Worm (Caenorhabditis elegans): Measurements from ENCODE around the gene clec-6.

ce11 chrIII:4863127-4863526, 24.1 kb downstream of the clec-6 start, which contains the start of gene coq-8:
- TF ChIP-seq ceh-9 (tag; optimal IDR thresholded peaks at IDR 0.05) = no peak
- no peak for TF ChIP-seq lsy-12 (tag; optimal IDR thresholded peaks at IDR 0.05)
- no peak for TF ChIP-seq unc-62 (GFP tag; optimal IDR thresholded peaks at IDR 0.05)
- no peak for TF ChIP-seq fkh-2 (tag; optimal IDR thresholded peaks at IDR 0.05)
- no peak for TF ChIP-seq ceh-16 (tag; optimal IDR thresholded peaks at IDR 0.05)
- no peak for TF ChIP-seq ztf-11 (tag; optimal IDR thresholded peaks at IDR 0.05)
- no peak for TF ChIP-seq fos-1 (tag; optimal IDR thresholded peaks at IDR 0.05)
- TF ChIP-seq mdl-1 (tag; optimal IDR thresholded peaks at IDR 0.05) = no peak
- no peak for TF ChIP-seq unc-39 (tag; optimal IDR thresholded peaks at IDR 0.05)
- no peak for TF ChIP-seq ama-1 (optimal IDR thresholded peaks at IDR 0.05)
- TF ChIP-seq eor-1 (tag; optimal IDR thresholded peaks at IDR 0.05) = no peak
- TF ChIP-seq nfya-1 (tag; optimal IDR thresholded peaks at IDR 0.05; ENCODE audit: insufficient read depth) = no peak
- TF ChIP-seq zag-1 (tag; optimal IDR thresholded peaks at IDR 0.05) = no peak

All from whole organism, L3 larva.